Fruit fly (Drosophila melanogaster): Measurements from ENCODE around the gene spg.

DNA sequence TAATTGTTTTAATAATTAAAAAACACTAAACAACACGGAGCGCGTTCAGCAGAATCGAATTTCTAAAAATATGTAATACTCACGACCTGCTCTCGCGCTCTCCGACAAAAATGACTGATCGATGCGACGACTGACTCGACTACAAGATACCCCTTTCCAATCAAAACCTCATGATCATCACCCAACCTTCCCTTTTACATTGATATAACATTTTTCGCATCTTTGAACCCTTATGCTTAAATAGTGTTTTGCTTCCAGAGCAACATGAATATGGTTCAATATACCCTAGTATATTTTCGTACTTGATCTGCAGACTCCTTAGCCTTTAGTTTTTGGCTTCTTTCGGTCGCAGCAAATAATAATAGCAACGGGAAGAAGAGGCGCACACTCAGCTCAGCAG is 66.7 kb downstream of the spg start:
- TF ChIP-seq CG11762 (GFP tag; optimal IDR thresholded peaks at IDR 0.05; ENCODE audit: insufficient read depth) (peak; percentile 40), CG34406 (GFP tag; optimal IDR thresholded peaks at IDR 0.05) (no peak), fd59A (GFP tag; optimal IDR thresholded peaks at IDR 0.05) (no peak), dac (GFP tag; optimal IDR thresholded peaks at IDR 0.05) (peak; percentile 18), Lpt (GFP tag; optimal IDR thresholded peaks at IDR 0.05) (peak; percentile 74), Met (GFP tag; optimal IDR thresholded peaks at IDR 0.05) (peak; percentile 35), fkh (GFP tag; optimal IDR thresholded peaks at IDR 0.05) (no peak), CG6276 (GFP tag; optimal IDR thresholded peaks at IDR 0.05) (peak; percentile 60), CG6808 (GFP tag; optimal IDR thresholded peaks at IDR 0.05) (no peak), salr (GFP tag; optimal IDR thresholded peaks at IDR 0.05) (peak in 1 of 2 experiments; percentile 57)

Measured in whole organism, prepupa.